Worm (Caenorhabditis elegans) whole organism, young adult: Measurements from ENCODE around the gene C28D4.10.

Experiments
- B0019.2 ChIP-seq: fragments of 200-800 bp; sonication (Bioruptor generic); conservative IDR thresholded peaks from 2 replicates; pipeline ENCODE4 v1.3.6; 2022; ENCODE audit warnings: missing genetic modification reagents, missing genetic modification characterization, missing compliant biosample characterization
- B0336.3 ChIP-seq: fragments of 200-800 bp; sonication (Bioruptor generic); IDR thresholded peaks from 2 replicates; pipeline ENCODE4 v1.3.6; 2022; ENCODE audit warnings: missing genetic modification characterization, missing compliant biosample characterization
- K12H6.12 ChIP-seq: fragments of 200-800 bp; sonication (Bioruptor generic); optimal IDR thresholded peaks from 2 replicates; lab custom pipeline; 2018; ENCODE audit warnings: mild to moderate bottlenecking, missing genetic modification characterization, missing compliant biosample characterization
- Y53G8AR.9 ChIP-seq: fragments of 200-800 bp; sonication (Bioruptor generic); conservative IDR thresholded peaks from 2 replicates; pipeline ENCODE4 v1.3.6; 2022; ENCODE audit warnings: missing genetic modification reagents, missing genetic modification characterization, missing compliant biosample characterization
- ama-1 ChIP-seq, 3 experiments: fragments of 150-350 bp in 1 of 3; sonication (generic microtip) in 2 of 3; optimal IDR thresholded peaks; 2 replicates each; lab custom pipeline; 2014 to 2018; ENCODE audit warnings: missing biosample characterization in 2 of 3, missing genetic modification characterization in 2 of 3, missing genetic modification reagents in 2 of 3
- dpl-1 ChIP-seq: fragments of 150-350 bp; optimal IDR thresholded peaks from 2 replicates; lab custom pipeline; 2014; ENCODE audit warnings: missing biosample characterization, missing genetic modification reagents, missing genetic modification characterization
- hlh-12 ChIP-seq: sonication (generic microtip); optimal IDR thresholded peaks from 2 replicates; lab custom pipeline; 2016; ENCODE audit warnings: missing genetic modification characterization, missing compliant biosample characterization
- lin-26 ChIP-seq: fragments of 200-800 bp; sonication (Bioruptor generic); IDR thresholded peaks from 2 replicates; pipeline ENCODE4 v1.3.6; 2022; ENCODE audit warnings: missing genetic modification reagents, missing genetic modification characterization, missing compliant biosample characterization
- mel-28 ChIP-seq: sonication (generic microtip); optimal IDR thresholded peaks from 2 replicates; lab custom pipeline; 2016; ENCODE audit warnings: borderline replicate concordance, mild to moderate bottlenecking, missing genetic modification characterization, missing compliant biosample characterization
- snpc-1.1 ChIP-seq: sonication (generic microtip); optimal IDR thresholded peaks from 2 replicates; lab custom pipeline; 2017; ENCODE audit warnings: missing genetic modification characterization, mild to moderate bottlenecking, missing compliant biosample characterization, antibody characterized with exemption, moderate library complexity, missing genotype, missing genetic modification reagents; ENCODE audit not compliant: insufficient read depth
- unc-130 ChIP-seq: sonication (generic microtip); optimal IDR thresholded peaks from 2 replicates; lab custom pipeline; 2016; ENCODE audit warnings: missing genetic modification reagents, missing genetic modification characterization, missing compliant biosample characterization
- ztf-28 ChIP-seq: fragments of 200-800 bp; sonication (Bioruptor generic); IDR thresholded peaks from 2 replicates; pipeline ENCODE4 v1.3.6; 2022; ENCODE audit warnings: missing genetic modification reagents, missing genetic modification characterization, missing compliant biosample characterization
- ztf-6 ChIP-seq: fragments of 200-800 bp; sonication (Bioruptor generic); IDR thresholded peaks from 2 replicates; pipeline ENCODE4 v1.3.6; 2022; ENCODE audit warnings: missing genetic modification reagents, missing genetic modification characterization, missing compliant biosample characterization

ce11 chrIV:9697869-9698268 lies 40.4 kb upstream of the C28D4.10 start:
- TF ChIP-seq K12H6.12 (tag; lab: Kevin White, UChicago) (no peak), mel-28 (no peak), lin-26 (GFP tag; lab: Robert Waterston, UW) (no peak), ama-1 (optimal IDR thresholded peaks at IDR 0.05; lab: Kevin White, UChicago) (no peak), ama-1 (GFP tag; optimal IDR thresholded peaks at IDR 0.05; lab: Kevin White, UChicago) (no peak), Y53G8AR.9 (GFP tag; lab: Robert Waterston, UW) (no peak), snpc-1.1 (tag; lab: Kevin White, UChicago) (no peak), ztf-6 (GFP tag; lab: Robert Waterston, UW) (no peak), ztf-28 (GFP tag; lab: Robert Waterston, UW) (no peak), hlh-12 (tag; lab: Kevin White, UChicago) (no peak), B0336.3 (GFP tag; lab: Robert Waterston, UW) (no peak), unc-130 (GFP tag; lab: Kevin White, UChicago) (no peak), B0019.2 (GFP tag; lab: Robert Waterston, UW) (no peak), dpl-1 (GFP tag; lab: Kevin White, UChicago) (no peak)
